Worm (Caenorhabditis elegans): ENCODE results near the gene sly-1.

DNA sequence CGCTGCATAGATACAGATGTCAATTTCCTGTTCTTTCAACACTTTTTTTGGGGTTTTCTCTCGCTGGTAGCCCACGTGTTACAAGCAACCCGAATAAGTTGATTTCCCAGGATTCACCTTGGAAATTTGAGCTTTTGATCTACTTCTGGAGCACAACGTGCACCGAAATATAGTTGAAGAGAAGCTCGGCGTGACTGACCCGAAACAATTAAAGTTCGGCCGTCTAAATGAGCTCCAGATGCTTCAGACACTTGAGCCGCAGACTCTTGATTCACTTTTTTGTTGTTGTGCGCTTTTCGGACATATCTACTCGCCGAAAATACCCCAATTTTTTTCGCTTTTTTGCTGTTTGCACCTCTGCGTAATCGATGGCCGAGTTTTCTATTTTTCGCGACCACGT, 12.0 kb downstream of the sly-1 start:
- no peak for TF ChIP-seq fkh-10 (GFP tag; optimal IDR thresholded peaks at IDR 0.05)
- TF ChIP-seq nhr-28 (tag; optimal IDR thresholded peaks at IDR 0.05), result no peak
- TF ChIP-seq hpl-2 (GFP tag; optimal IDR thresholded peaks at IDR 0.05), result no peak
- no peak for TF ChIP-seq lin-15B (tag; optimal IDR thresholded peaks at IDR 0.05)
- no peak for TF ChIP-seq lsy-2 (tag; optimal IDR thresholded peaks at IDR 0.05)
- no peak for TF ChIP-seq lin-35 (GFP tag; optimal IDR thresholded peaks at IDR 0.05)
- no peak for TF ChIP-seq zag-1 (tag; optimal IDR thresholded peaks at IDR 0.05)
- TF ChIP-seq skn-1 (tag; optimal IDR thresholded peaks at IDR 0.05), result no peak
- TF ChIP-seq nhr-237 (tag; optimal IDR thresholded peaks at IDR 0.05), result no peak
- no peak for TF ChIP-seq elt-3 (tag; optimal IDR thresholded peaks at IDR 0.05)

Data from whole organism, L1 larva.